Worm (Caenorhabditis elegans): Measurements from ENCODE around the gene E01G4.6.

ce11 chrII:13446597-13446996, 35.6 kb upstream of the E01G4.6 start:
- TF ChIP-seq flt-1 (GFP tag; IDR thresholded peaks at IDR 0.05) (no peak), tra-4 (tag; optimal IDR thresholded peaks at IDR 0.05) (no peak), hmg-4 (GFP tag; optimal IDR thresholded peaks at IDR 0.05) (no peak)

Measured in whole organism, early embryonic.